Fruit fly (Drosophila melanogaster) S2 (cell line): ENCODE data around the gene NdufA3.

Experiments used
- CG8478 ChIP-seq: fragments of >200 bp; optimal IDR thresholded peaks from 2 replicates; lab custom pipeline; 2018
- CTCF ChIP-seq, 2 experiments: fragments of >200 bp; optimal IDR thresholded peaks; 2 replicates each; lab custom pipeline; 2018

DNA sequence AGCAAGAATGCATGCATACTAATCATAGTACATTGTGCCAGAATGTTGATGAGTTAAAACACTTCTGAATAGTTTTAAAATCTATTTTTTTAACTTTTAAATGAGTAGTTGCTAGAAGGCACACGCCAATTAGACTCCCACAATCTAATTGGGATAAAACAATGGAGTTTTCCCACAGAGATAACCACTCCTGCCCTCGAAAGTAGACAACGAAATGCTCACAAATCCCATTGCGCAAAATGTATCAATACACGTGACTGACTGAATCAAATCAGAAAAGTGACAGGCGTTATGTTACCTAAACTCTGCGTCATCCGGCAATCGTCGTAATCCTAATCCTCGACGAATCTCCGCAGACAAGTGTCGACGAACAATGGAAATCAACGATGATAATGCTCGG lies 42.0 kb downstream of the NdufA3 start:
- TF ChIP-seq CG8478 (lab: Kevin White, UChicago) (no peak), CTCF (optimal IDR thresholded peaks at IDR 0.05; lab: Kevin White, UChicago) (no peak)
